Fruit fly (Drosophila melanogaster): ENCODE results near the gene CG3909.

CG3909 gene

dm6 chr3R:10093252-10094030 lies 50.4 kb downstream of the CG3909 start:
- TF ChIP-seq insv (optimal IDR thresholded peaks at IDR 0.05) (no peak), Myc (optimal IDR thresholded peaks at IDR 0.05) (no peak), psq (optimal IDR thresholded peaks at IDR 0.05) (no peak), Sin3A (optimal IDR thresholded peaks at IDR 0.05) (no peak), h (optimal IDR thresholded peaks at IDR 0.05) (no peak), ttk (optimal IDR thresholded peaks at IDR 0.05) (no peak)
